Worm (Caenorhabditis elegans) whole organism, L4 larva: ENCODE measurements around the gene mksr-1.

Source experiments
- F26F4.8 ChIP-seq: fragments of 200-800 bp; sonication (Bioruptor generic); conservative IDR thresholded peaks from 2 replicates; pipeline ENCODE4 v1.3.6; 2022; ENCODE audit warnings: missing genetic modification characterization, missing compliant biosample characterization
- aly-2 ChIP-seq: sonication (generic microtip); optimal IDR thresholded peaks from 2 replicates; lab custom pipeline; 2018; ENCODE audit warnings: missing biosample characterization, missing genetic modification characterization
- fkh-10 ChIP-seq: fragments of 150-350 bp; optimal IDR thresholded peaks from 2 replicates; lab custom pipeline; 2014; ENCODE audit warnings: missing biosample characterization, missing genetic modification reagents, missing genetic modification characterization

ce11 chrX:1044327-1044726, 24.6 kb downstream of the mksr-1 start:
- TF ChIP-seq fkh-10 (GFP tag; lab: Kevin White, UChicago) (no peak), F26F4.8 (GFP tag; lab: Robert Waterston, UW) (no peak), aly-2 (tag; lab: Kevin White, UChicago) (no peak)
